Worm (Caenorhabditis elegans) whole organism, L4/young adult: ENCODE measurements around the gene fzo-1.

Experiments used
- W03F9.2 ChIP-seq: fragments of 150-350 bp; optimal IDR thresholded peaks from 2 replicates; lab custom pipeline; 2014; ENCODE audit warnings: missing biosample characterization, missing genetic modification characterization
- dao-5 ChIP-seq: sonication (generic microtip); optimal IDR thresholded peaks from 2 replicates; lab custom pipeline; 2016; ENCODE audit warnings: missing genotype, missing genetic modification characterization, moderate library complexity, missing compliant biosample characterization

- TF ChIP-seq W03F9.2 = peak; percentile 97
- peak; percentile 92 for TF ChIP-seq dao-5 (tag; lab: Kevin White, UChicago)
Measured at ce11 chrII:5844694-5845129, 8.7 kb upstream of the fzo-1 start.
